Worm (Caenorhabditis elegans) whole organism, L3 larva: ENCODE data around the gene zig-6.

ENCODE experiments used
- R02D3.7 ChIP-seq: fragments of 150-350 bp; optimal IDR thresholded peaks from 2 replicates; lab custom pipeline; 2014; ENCODE audit warnings: missing biosample characterization, missing genetic modification characterization
- egl-5 ChIP-seq: fragments of 150-350 bp; optimal IDR thresholded peaks from 2 replicates; lab custom pipeline; 2017; ENCODE audit warnings: missing biosample characterization, missing genetic modification reagents, missing genetic modification characterization, inconsistent platforms
- lin-39 ChIP-seq: fragments of 150-350 bp; optimal IDR thresholded peaks from 2 replicates; lab custom pipeline; 2018; ENCODE audit warnings: missing biosample characterization, missing genetic modification reagents, missing genetic modification characterization
- nhr-25 ChIP-seq: sonication (generic microtip); optimal IDR thresholded peaks from 2 replicates; lab custom pipeline; 2017; ENCODE audit warnings: missing biosample characterization, missing genetic modification characterization
- nhr-28 ChIP-seq: fragments of 150-350 bp; optimal IDR thresholded peaks from 2 replicates; lab custom pipeline; 2014; ENCODE audit warnings: missing biosample characterization, missing genetic modification characterization
- skn-1 ChIP-seq: fragments of 150-350 bp; optimal IDR thresholded peaks from 2 replicates; lab custom pipeline; 2014; ENCODE audit warnings: missing biosample characterization, missing genetic modification characterization
- unc-39 ChIP-seq: sonication (generic microtip); optimal IDR thresholded peaks from 4 replicates; lab custom pipeline; 2017; ENCODE audit warnings: missing biosample characterization, missing genetic modification characterization
- unc-62 ChIP-seq: fragments of 150-350 bp; sonication (generic microtip); optimal IDR thresholded peaks from 4 replicates; lab custom pipeline; 2014; ENCODE audit warnings: missing biosample characterization, missing genetic modification reagents, missing genetic modification characterization

- TF ChIP-seq egl-5 (no peak), R02D3.7 (tag; lab: Kevin White, UChicago) (no peak), unc-39 (tag; lab: Kevin White, UChicago) (no peak), skn-1 (tag; lab: Kevin White, UChicago) (no peak), nhr-28 (no peak), unc-62 (GFP tag; lab: Kevin White, UChicago) (no peak), lin-39 (tag; lab: Kevin White, UChicago) (no peak), nhr-25 (tag; lab: Kevin White, UChicago) (no peak)
Observed at ce11 chrX:5142403-5142802, 46.5 kb downstream of the zig-6 start.
